Worm (Caenorhabditis elegans) whole organism, midembryonic: ENCODE measurements around the gene F14D7.8.

ENCODE experiments used
- flt-1 ChIP-seq: fragments of 200-800 bp; sonication (Bioruptor generic); IDR thresholded peaks from 2 replicates; pipeline ENCODE4 v1.3.6; 2022; ENCODE audit warnings: missing genetic modification characterization, missing compliant biosample characterization
- med-1 ChIP-seq: sonication (generic microtip); optimal IDR thresholded peaks from 2 replicates; lab custom pipeline; 2017; ENCODE audit warnings: missing genetic modification characterization, mild to moderate bottlenecking, missing compliant biosample characterization, antibody characterized with exemption, missing genetic modification reagents; ENCODE audit not compliant: insufficient read depth
- ref-1 ChIP-seq: fragments of 200-800 bp; sonication (Bioruptor generic); conservative IDR thresholded peaks from 2 replicates; pipeline ENCODE4 v1.3.6; 2022; ENCODE audit warnings: missing genetic modification reagents, missing genetic modification characterization, missing compliant biosample characterization
- tab-1 ChIP-seq: fragments of 200-800 bp; sonication (Bioruptor generic); IDR thresholded peaks from 2 replicates; pipeline ENCODE4 v1.3.6; 2022; ENCODE audit warnings: missing genetic modification characterization, missing compliant biosample characterization
- ztf-23 ChIP-seq: fragments of 200-800 bp; sonication (Bioruptor generic); IDR thresholded peaks from 2 replicates; pipeline ENCODE4 v1.3.6; 2022; ENCODE audit warnings: missing genetic modification reagents, missing genetic modification characterization, missing compliant biosample characterization
- ztf-29 ChIP-seq: fragments of 200-800 bp; sonication (Bioruptor generic); IDR thresholded peaks from 2 replicates; pipeline ENCODE4 v1.3.6; 2022; ENCODE audit warnings: missing genetic modification reagents, missing genetic modification characterization, missing compliant biosample characterization

DNA sequence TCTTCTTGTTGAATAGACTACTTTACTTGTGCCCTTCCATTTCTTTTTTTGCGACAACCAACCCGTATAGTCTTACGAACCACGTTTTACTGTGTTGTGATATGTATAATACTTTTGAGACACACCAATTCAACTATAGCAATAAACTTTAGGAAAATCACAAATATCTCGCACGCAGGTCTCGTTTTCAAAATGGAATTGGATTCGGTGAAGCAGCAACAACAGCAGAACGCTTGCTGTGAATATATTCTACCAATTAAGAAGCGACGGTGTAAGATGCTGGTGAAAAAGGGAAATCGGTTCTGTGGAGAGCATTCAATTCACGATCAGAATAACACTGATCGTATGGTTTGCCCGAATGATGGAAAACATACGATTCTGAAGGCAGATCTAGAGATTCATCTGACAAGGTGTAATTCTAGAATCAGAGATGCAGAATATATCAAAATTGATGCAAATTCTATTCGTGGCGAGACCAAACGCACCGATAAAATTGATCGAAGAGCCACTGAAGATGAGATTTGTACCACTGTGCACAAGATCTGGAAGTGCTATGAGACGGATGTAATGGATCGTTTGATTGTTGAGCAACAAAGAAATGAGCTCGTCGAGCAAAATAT, 41.8 kb upstream of the F14D7.8 start, which contains the start of gene Y49A3A.3:
- TF ChIP-seq med-1 (no peak), ztf-23 (GFP tag; lab: Robert Waterston, UW) (no peak), ref-1 (GFP tag; lab: Robert Waterston, UW) (no peak), flt-1 (no peak), tab-1 (no peak), ztf-29 (GFP tag; lab: Robert Waterston, UW) (no peak)
